Fruit fly (Drosophila melanogaster): Measurements from ENCODE around the gene Pcyt2.

Gene Pcyt2

dm6 chr3L:1584003-1584402, 30.7 kb downstream of the Pcyt2 start (continued):
- TF ChIP-seq CG16815 (GFP tag; optimal IDR thresholded peaks at IDR 0.05): peak; percentile 47
- peak; percentile 56 for TF ChIP-seq CG2120 (GFP tag; optimal IDR thresholded peaks at IDR 0.05)
- no peak for TF ChIP-seq Nf-YA (GFP tag; IDR thresholded peaks at IDR 0.05)
- TF ChIP-seq hbn (GFP tag; IDR thresholded peaks at IDR 0.05; ENCODE audit: partially characterized antibody): no peak
- no peak for TF ChIP-seq Neu2 (GFP tag; optimal IDR thresholded peaks at IDR 0.05; ENCODE audit: borderline replicate concordance)
- TF ChIP-seq Sry-δ (GFP tag; optimal IDR thresholded peaks at IDR 0.05): no peak
- no peak for TF ChIP-seq Gsc (GFP tag; IDR thresholded peaks at IDR 0.05)
- TF ChIP-seq CrebB (tag; optimal IDR thresholded peaks at IDR 0.05): peak; percentile 12
- peak; percentile 85 for TF ChIP-seq ci (GFP tag; IDR thresholded peaks at IDR 0.05)
- no peak for TF ChIP-seq Doc3 (GFP tag; IDR thresholded peaks at IDR 0.05; ENCODE audit: partially characterized antibody)
- peak; percentile 43 for TF ChIP-seq CG12659 (GFP tag; optimal IDR thresholded peaks at IDR 0.05)
- TF ChIP-seq gem (tag; optimal IDR thresholded peaks at IDR 0.05): peak; percentile 78
- TF ChIP-seq CG4328 (GFP tag; optimal IDR thresholded peaks at IDR 0.05): no peak
- TF ChIP-seq Dip3 (GFP tag; optimal IDR thresholded peaks at IDR 0.05): peak; percentile 25
- TF ChIP-seq exex (tag; optimal IDR thresholded peaks at IDR 0.05): no peak
- TF ChIP-seq CG4730 (GFP tag; IDR thresholded peaks at IDR 0.05): peak; percentile 5; the same call in 1 of the 2 replicates
- no peak for TF ChIP-seq CG33213 (GFP tag; optimal IDR thresholded peaks at IDR 0.05)
- peak; percentile 61 for TF ChIP-seq CG9609 (GFP tag; optimal IDR thresholded peaks at IDR 0.05)
- no peak for TF ChIP-seq CG15696 (tag; optimal IDR thresholded peaks at IDR 0.05)
- TF ChIP-seq pzg (GFP tag; optimal IDR thresholded peaks at IDR 0.05): no peak
- peak; percentile 73 for TF ChIP-seq nmo (GFP tag; optimal IDR thresholded peaks at IDR 0.05)
- peak; percentile 56 for TF ChIP-seq CG16863 (GFP tag; optimal IDR thresholded peaks at IDR 0.05)
- TF ChIP-seq amos (GFP tag; IDR thresholded peaks at IDR 0.05; ENCODE audit: partially characterized antibody): no peak
- no peak for TF ChIP-seq HLHmδ (GFP tag; optimal IDR thresholded peaks at IDR 0.05)
- no peak for TF ChIP-seq CG6175 (GFP tag; IDR thresholded peaks at IDR 0.05)
- TF ChIP-seq CG7745 (tag; optimal IDR thresholded peaks at IDR 0.05): no peak
- TF ChIP-seq scrt (GFP tag; optimal IDR thresholded peaks at IDR 0.05): no peak
- peak; percentile 38 for TF ChIP-seq CG18619 (GFP tag; optimal IDR thresholded peaks at IDR 0.05)
- no peak for TF ChIP-seq btn (GFP tag; optimal IDR thresholded peaks at IDR 0.05)
- TF ChIP-seq dm (GFP tag; optimal IDR thresholded peaks at IDR 0.05): no peak
- TF ChIP-seq CG9876 (GFP tag; optimal IDR thresholded peaks at IDR 0.05): peak; percentile 19
- TF ChIP-seq CG18262 (tag; optimal IDR thresholded peaks at IDR 0.05): peak; percentile 80
- TF ChIP-seq Trl (optimal IDR thresholded peaks at IDR 0.05): no peak
- TF ChIP-seq Trl (GFP tag; optimal IDR thresholded peaks at IDR 0.05): no peak
- peak; percentile 67; the same call in 1 of the 3 replicates for TF ChIP-seq gce (GFP tag; IDR thresholded peaks at IDR 0.05)
- TF ChIP-seq eve (GFP tag; optimal IDR thresholded peaks at IDR 0.05): peak in 1 of 2 experiments; percentile 87
- peak; percentile 23; the same call in 1 of the 2 replicates for TF ChIP-seq MBD-R2 (GFP tag; IDR thresholded peaks at IDR 0.05)
- TF ChIP-seq nau (GFP tag; optimal IDR thresholded peaks at IDR 0.05): no peak
- TF ChIP-seq peb (GFP tag; IDR thresholded peaks at IDR 0.05): no peak
- TF ChIP-seq al (GFP tag; IDR thresholded peaks at IDR 0.05): no peak
- TF ChIP-seq CG8281 (tag; optimal IDR thresholded peaks at IDR 0.05): no peak
- TF ChIP-seq gro (GFP tag; optimal IDR thresholded peaks at IDR 0.05): no peak
- no peak for TF ChIP-seq Dbx (GFP tag; IDR thresholded peaks at IDR 0.05)
- no peak for TF ChIP-seq Vsx1 (GFP tag; optimal IDR thresholded peaks at IDR 0.05)
- TF ChIP-seq schlank (tag; optimal IDR thresholded peaks at IDR 0.05): no peak
- no peak for TF ChIP-seq CG11560 (tag; IDR thresholded peaks at IDR 0.05)
- TF ChIP-seq onecut (GFP tag; IDR thresholded peaks at IDR 0.05): no peak
- TF ChIP-seq CHES-1-like (GFP tag; optimal IDR thresholded peaks at IDR 0.05): peak; percentile 42
- TF ChIP-seq Blimp-1 (GFP tag; optimal IDR thresholded peaks at IDR 0.05): peak; percentile 4
- TF ChIP-seq CG11723 (GFP tag; optimal IDR thresholded peaks at IDR 0.05): peak; percentile 48
- TF ChIP-seq CG6854 (GFP tag; optimal IDR thresholded peaks at IDR 0.05): no peak
- TF ChIP-seq jumu (GFP tag; optimal IDR thresholded peaks at IDR 0.05): peak; percentile 41

Measured in whole organism, embryonic.